Fruit fly (Drosophila melanogaster): Measurements from ENCODE around the gene CG3285.
A peak's percentile ranks its signal among the peaks of the same experiment; 100 is the strongest.

The CG3285 gene

DNA sequence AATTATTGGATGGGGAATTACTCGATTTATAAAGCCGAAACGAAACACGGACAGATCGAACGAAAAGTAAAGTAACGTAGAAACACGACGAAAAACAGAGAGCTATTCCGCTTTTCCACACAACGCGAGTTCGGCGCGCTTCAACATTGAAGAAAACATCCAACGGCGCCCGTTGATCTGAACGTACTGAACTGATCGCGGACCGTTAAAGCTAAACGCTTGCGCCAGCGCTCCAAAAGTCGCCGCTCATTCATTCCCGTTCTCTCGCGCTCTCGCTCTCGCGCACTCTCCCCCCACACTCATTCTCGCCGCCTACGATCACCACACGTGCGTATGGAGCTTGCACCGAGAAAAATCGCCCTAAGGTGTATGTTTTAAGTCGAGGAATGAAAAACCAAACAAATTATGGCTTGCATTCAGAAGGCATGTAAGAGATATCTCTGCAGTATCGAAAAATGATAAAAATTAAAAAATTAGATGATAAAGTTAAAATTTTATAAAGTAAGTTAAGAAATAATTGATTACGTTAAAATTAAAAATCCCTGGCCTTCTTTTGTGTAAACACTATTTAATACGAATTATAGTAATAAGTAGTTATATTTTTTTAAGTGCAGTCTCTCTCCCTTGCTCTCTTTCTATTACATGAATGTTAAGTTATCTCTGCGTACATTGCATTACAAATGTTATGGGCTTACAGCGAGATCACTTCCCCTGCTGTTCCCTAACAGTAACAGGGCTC, 24.1 kb downstream of the CG3285 start, which contains the start of gene E23 (continued):
- TF ChIP-seq tup (GFP tag; optimal IDR thresholded peaks at IDR 0.05) (peak; percentile 93), Spps (tag; optimal IDR thresholded peaks at IDR 0.05) (peak; percentile 98), pfk (GFP tag; optimal IDR thresholded peaks at IDR 0.05) (peak; percentile 40), Ravus (GFP tag; IDR thresholded peaks at IDR 0.05) (peak; percentile 93), H2.0 (GFP tag; IDR thresholded peaks at IDR 0.05) (peak; percentile 97), Aef1 (GFP tag; IDR thresholded peaks at IDR 0.05) (peak; percentile 98), Hsf (GFP tag; optimal IDR thresholded peaks at IDR 0.05) (peak; percentile 98), emc (GFP tag; optimal IDR thresholded peaks at IDR 0.05) (peak; percentile 91), CG11456 (GFP tag; IDR thresholded peaks at IDR 0.05) (peak; percentile 99), PHDP (tag; optimal IDR thresholded peaks at IDR 0.05) (peak; percentile 99), CG18764 (GFP tag; optimal IDR thresholded peaks at IDR 0.05) (peak; percentile 96), peb (GFP tag; IDR thresholded peaks at IDR 0.05) (peak; percentile 97), CG1024 (GFP tag; IDR thresholded peaks at IDR 0.05) (peak; percentile 93), Lpt (GFP tag; optimal IDR thresholded peaks at IDR 0.05) (no peak), trh (GFP tag; optimal IDR thresholded peaks at IDR 0.05) (peak; percentile 98), CG5245 (GFP tag; optimal IDR thresholded peaks at IDR 0.05) (peak; percentile 97), CG8944 (GFP tag; optimal IDR thresholded peaks at IDR 0.05) (peak; percentile 93), Elba2 (GFP tag; optimal IDR thresholded peaks at IDR 0.05) (peak; percentile 71), kay (GFP tag; optimal IDR thresholded peaks at IDR 0.05) (peak; percentile 97), cg (GFP tag; optimal IDR thresholded peaks at IDR 0.05) (peak; percentile 31), sens (GFP tag) (peak; percentile 99), Dref (GFP tag; IDR thresholded peaks at IDR 0.05) (no peak), lbe (GFP tag; optimal IDR thresholded peaks at IDR 0.05) (peak; percentile 93), CG5953 (GFP tag; IDR thresholded peaks at IDR 0.05) (peak; percentile 95), ab (GFP tag; optimal IDR thresholded peaks at IDR 0.05) (peak; percentile 73), CG1603 (tag; optimal IDR thresholded peaks at IDR 0.05) (peak; percentile 88), CG10274 (GFP tag; optimal IDR thresholded peaks at IDR 0.05) (peak; percentile 89), CG13287 (GFP tag; IDR thresholded peaks at IDR 0.05; ENCODE audit: partially characterized antibody) (peak; percentile 70), CG15073 (GFP tag; optimal IDR thresholded peaks at IDR 0.05) (peak; percentile 83), CG12659 (GFP tag; optimal IDR thresholded peaks at IDR 0.05) (peak; percentile 99), CG3838 (GFP tag; optimal IDR thresholded peaks at IDR 0.05) (peak; percentile 95), disco-r (GFP tag; optimal IDR thresholded peaks at IDR 0.05) (peak; percentile 90), usp (GFP tag; optimal IDR thresholded peaks at IDR 0.05) (no peak), pros (GFP tag; optimal IDR thresholded peaks at IDR 0.05) (peak; percentile 80), CG6683 (GFP tag; optimal IDR thresholded peaks at IDR 0.05) (peak; percentile 97), danr (GFP tag; IDR thresholded peaks at IDR 0.05) (peak; percentile 97), CG10543 (GFP tag; optimal IDR thresholded peaks at IDR 0.05) (peak; percentile 99), Max (GFP tag; optimal IDR thresholded peaks at IDR 0.05) (peak; percentile 99), Dad (GFP tag; optimal IDR thresholded peaks at IDR 0.05) (peak; percentile 96), Sox100B (GFP tag; optimal IDR thresholded peaks at IDR 0.05) (peak; percentile 100), CG34376 (GFP tag; optimal IDR thresholded peaks at IDR 0.05) (peak; percentile 96), CG7556 (GFP tag; optimal IDR thresholded peaks at IDR 0.05) (peak; percentile 100), ttk (GFP tag; IDR thresholded peaks at IDR 0.05) (peak; percentile 97), CG14441 (GFP tag; IDR thresholded peaks at IDR 0.05) (peak; percentile 97), CG12299 (tag; optimal IDR thresholded peaks at IDR 0.05) (peak; percentile 98), toy (GFP tag; IDR thresholded peaks at IDR 0.05) (peak; percentile 94), CG16779 (GFP tag; IDR thresholded peaks at IDR 0.05) (peak; percentile 94), Xbp1 (GFP tag; optimal IDR thresholded peaks at IDR 0.05) (peak; percentile 99), Dp (GFP tag; optimal IDR thresholded peaks at IDR 0.05) (peak; percentile 31), CG4707 (GFP tag; optimal IDR thresholded peaks at IDR 0.05) (peak; percentile 93)

All from whole organism, embryonic.